Worm (Caenorhabditis elegans) whole organism, dauer: ENCODE measurements around the gene ZK666.15.

Source experiments
- unc-62 ChIP-seq: sonication (generic microtip); optimal IDR thresholded peaks from 2 replicates; lab custom pipeline; 2017; ENCODE audit warnings: missing biosample characterization, missing genetic modification reagents, missing genetic modification characterization

Gene ZK666.15

ce11 chrII:10525134-10525533 lies 38.3 kb downstream of the ZK666.15 start:
- TF ChIP-seq unc-62 (GFP tag; lab: Kevin White, UChicago): no peak

- TF ChIP-seq unc-62 (GFP tag; lab: Kevin White, UChicago): no peak
Observed at ce11 chrII:10527649-10528134, 40.9 kb downstream of the ZK666.15 start, which contains the start of gene mab-10. TSS of gene mab-10 (plus strand) at chrII:10528084.

ce11 chrII:10529218-10529751 lies 42.4 kb downstream of the ZK666.15 start:
- no peak for TF ChIP-seq unc-62 (GFP tag; lab: Kevin White, UChicago)

DNA sequence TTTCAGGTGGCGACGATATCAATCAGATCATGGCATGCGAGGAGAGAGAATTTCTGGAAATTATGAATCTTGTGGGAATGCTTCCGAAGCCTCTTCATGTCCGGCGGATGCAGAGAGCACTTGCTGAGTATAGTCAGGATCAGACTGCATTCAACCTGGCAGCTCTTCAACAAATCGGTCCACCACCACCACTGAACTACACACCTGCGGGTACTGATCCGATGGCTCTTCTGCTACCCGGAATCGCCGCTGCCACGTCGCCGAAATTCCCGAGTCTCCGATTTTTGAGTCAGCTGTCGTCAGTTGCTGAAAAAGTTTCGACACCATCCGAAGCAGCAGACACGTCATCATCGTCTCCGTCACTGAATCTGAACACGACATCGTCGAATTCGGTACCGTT lies 44.1 kb downstream of the ZK666.15 start:
- TF ChIP-seq unc-62 (GFP tag; lab: Kevin White, UChicago): no peak

DNA sequence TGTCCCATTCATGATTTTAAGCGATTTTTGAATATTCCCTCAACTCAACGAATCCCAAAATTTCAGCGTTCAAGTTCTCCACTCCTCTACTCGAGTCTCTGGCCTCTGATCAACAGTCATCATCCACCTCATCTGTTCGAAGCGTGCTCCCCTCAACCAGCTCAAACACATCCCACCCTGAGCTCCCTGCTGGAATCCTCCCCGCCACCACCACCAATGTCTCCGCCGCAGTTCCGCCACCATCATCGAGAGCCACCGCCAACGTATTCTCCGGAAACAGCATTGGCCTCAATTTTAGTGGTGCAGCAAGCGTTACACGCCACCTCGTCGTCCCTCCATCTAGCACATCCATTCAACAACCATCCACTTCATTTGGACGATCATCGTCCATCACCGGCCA lies 44.8 kb downstream of the ZK666.15 start:
- TF ChIP-seq unc-62 (GFP tag; lab: Kevin White, UChicago): no peak

DNA sequence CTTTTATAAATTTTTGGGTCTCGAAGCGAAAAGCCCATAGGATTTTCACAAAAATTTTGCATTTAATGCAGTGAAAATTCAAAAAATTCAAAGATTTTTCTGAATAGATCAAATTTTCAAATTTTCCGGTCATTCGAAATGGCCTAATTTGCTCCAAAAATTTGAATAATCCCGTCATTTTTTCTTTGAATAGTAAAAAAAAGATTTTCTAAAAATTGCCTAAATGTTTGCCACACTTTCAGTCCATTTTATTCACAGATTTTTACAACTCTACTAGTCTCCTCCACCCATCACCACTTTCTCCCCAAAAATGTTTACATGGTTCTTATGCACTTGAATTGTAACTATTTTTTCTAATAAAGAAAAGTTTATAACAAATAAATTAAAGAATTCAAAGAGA lies 47.1 kb downstream of the ZK666.15 start:
- no peak for TF ChIP-seq unc-62 (GFP tag; lab: Kevin White, UChicago)

DNA sequence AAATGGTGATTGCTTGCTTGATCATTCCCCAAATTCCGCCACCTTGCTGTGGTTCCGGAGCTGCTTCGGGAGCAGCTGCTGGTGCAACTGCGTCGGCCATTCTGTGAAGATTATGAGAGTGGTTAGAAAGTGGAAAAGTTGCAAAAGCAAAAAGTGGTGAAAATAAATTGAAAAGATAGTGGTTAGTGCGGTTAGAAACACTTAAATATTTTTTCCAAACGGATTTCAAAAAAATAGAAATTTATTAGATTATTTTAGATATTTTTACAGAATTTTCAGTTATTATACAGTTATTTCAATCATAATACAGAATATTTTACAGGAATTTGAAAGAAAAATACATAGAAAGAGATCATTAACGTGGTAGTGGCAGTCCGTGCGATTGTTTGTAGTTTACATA lies 50.7 kb downstream of the ZK666.15 start, which contains the start of gene R166.2:
Gene R166.2, minus strand, starts transcription at position 101 of the 400 bp plus-strand sequence.
- TF ChIP-seq unc-62 (GFP tag; lab: Kevin White, UChicago): no peak
